Worm (Caenorhabditis elegans) whole organism, midembryonic: ENCODE results near the gene crn-6.

ENCODE experiments used
- T22C8.4 ChIP-seq: fragments of 200-800 bp; sonication (Bioruptor generic); IDR thresholded peaks from 2 replicates; pipeline ENCODE4 v1.3.6; 2022; ENCODE audit warnings: missing genetic modification characterization, missing compliant biosample characterization
- cog-1 ChIP-seq: sonication (generic microtip); optimal IDR thresholded peaks from 2 replicates; lab custom pipeline; 2016; ENCODE audit warnings: missing genetic modification characterization, missing compliant biosample characterization
- flt-1 ChIP-seq: fragments of 200-800 bp; sonication (Bioruptor generic); IDR thresholded peaks from 2 replicates; pipeline ENCODE4 v1.3.6; 2022; ENCODE audit warnings: missing genetic modification characterization, missing compliant biosample characterization
- klf-2 ChIP-seq: fragments of 200-800 bp; sonication (Bioruptor generic); conservative IDR thresholded peaks from 2 replicates; pipeline ENCODE4 v1.3.6; 2022; ENCODE audit warnings: missing genetic modification reagents, missing genetic modification characterization, missing compliant biosample characterization
- med-1 ChIP-seq: sonication (generic microtip); optimal IDR thresholded peaks from 2 replicates; lab custom pipeline; 2017; ENCODE audit warnings: missing genetic modification characterization, mild to moderate bottlenecking, missing compliant biosample characterization, antibody characterized with exemption, missing genetic modification reagents; ENCODE audit not compliant: insufficient read depth
- ref-1 ChIP-seq: fragments of 200-800 bp; sonication (Bioruptor generic); conservative IDR thresholded peaks from 2 replicates; pipeline ENCODE4 v1.3.6; 2022; ENCODE audit warnings: missing genetic modification reagents, missing genetic modification characterization, missing compliant biosample characterization
- tab-1 ChIP-seq: fragments of 200-800 bp; sonication (Bioruptor generic); IDR thresholded peaks from 2 replicates; pipeline ENCODE4 v1.3.6; 2022; ENCODE audit warnings: missing genetic modification characterization, missing compliant biosample characterization
- ztf-23 ChIP-seq: fragments of 200-800 bp; sonication (Bioruptor generic); IDR thresholded peaks from 2 replicates; pipeline ENCODE4 v1.3.6; 2022; ENCODE audit warnings: missing genetic modification reagents, missing genetic modification characterization, missing compliant biosample characterization
- ztf-29 ChIP-seq: fragments of 200-800 bp; sonication (Bioruptor generic); IDR thresholded peaks from 2 replicates; pipeline ENCODE4 v1.3.6; 2022; ENCODE audit warnings: missing genetic modification reagents, missing genetic modification characterization, missing compliant biosample characterization

crn-6 gene

ce11 chrIII:9329790-9330366 lies 37.2 kb upstream of the crn-6 start, which contains the start of gene ttr-5:
ttr-5 (plus strand) TSS chrIII:9330316.
- TF ChIP-seq cog-1 (tag; lab: Kevin White, UChicago) = no peak
- no peak for TF ChIP-seq ztf-29 (GFP tag; lab: Robert Waterston, UW)
- TF ChIP-seq ref-1 (GFP tag; lab: Robert Waterston, UW) = no peak

DNA sequence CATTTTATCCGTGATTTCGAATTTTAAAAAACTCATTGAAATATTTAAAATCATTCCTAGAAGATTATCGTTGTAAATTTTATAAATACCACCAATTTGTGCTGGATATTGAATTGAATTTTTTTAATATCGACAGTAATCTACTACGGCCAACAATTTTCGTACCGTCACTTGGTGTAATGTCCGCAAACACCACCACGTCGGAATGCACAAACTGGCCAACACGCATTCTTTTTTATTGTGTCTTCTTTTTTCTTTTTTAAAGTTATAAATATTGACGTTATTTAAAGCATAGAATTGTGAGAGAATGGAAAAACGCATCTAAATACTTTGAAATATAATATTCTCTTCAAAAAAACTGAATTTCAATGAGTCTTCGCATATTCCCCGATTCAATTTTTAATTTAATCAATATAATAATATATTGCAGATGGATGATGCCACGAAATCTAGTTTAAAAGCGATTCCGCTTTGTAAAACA lies 35.9 kb upstream of the crn-6 start, which contains the start of gene ufc-1:
ufc-1 (plus strand) TSS at position 431 of the 481 bp plus-strand sequence.
- TF ChIP-seq med-1 (GFP tag; lab: Kevin White, UChicago) = no peak
- no peak for TF ChIP-seq ref-1 (GFP tag; lab: Robert Waterston, UW)
- no peak for TF ChIP-seq ztf-23 (GFP tag; lab: Robert Waterston, UW)
- TF ChIP-seq T22C8.4 (GFP tag; lab: Robert Waterston, UW) = no peak
- TF ChIP-seq ztf-29 (GFP tag; lab: Robert Waterston, UW) = no peak
- TF ChIP-seq cog-1 (tag; lab: Kevin White, UChicago) = no peak
- TF ChIP-seq flt-1 (GFP tag; lab: Robert Waterston, UW) = no peak
- no peak for TF ChIP-seq klf-2 (GFP tag; lab: Robert Waterston, UW)
- TF ChIP-seq tab-1 (GFP tag; lab: Robert Waterston, UW) = no peak

- TF ChIP-seq med-1 (GFP tag; lab: Kevin White, UChicago) = no peak
- no peak for TF ChIP-seq flt-1 (GFP tag; lab: Robert Waterston, UW)
- no peak for TF ChIP-seq ztf-29 (GFP tag; lab: Robert Waterston, UW)
- TF ChIP-seq ztf-23 (GFP tag; lab: Robert Waterston, UW) = no peak
- TF ChIP-seq klf-2 (GFP tag; lab: Robert Waterston, UW) = no peak
- no peak for TF ChIP-seq T22C8.4 (GFP tag; lab: Robert Waterston, UW)
Measured at ce11 chrIII:9334174-9334573, 32.9 kb upstream of the crn-6 start, which contains the start of gene elo-4. elo-4 (minus strand) TSS chrIII:9334274.

- TF ChIP-seq flt-1 (GFP tag; lab: Robert Waterston, UW) = no peak
- no peak for TF ChIP-seq klf-2 (GFP tag; lab: Robert Waterston, UW)
- TF ChIP-seq T22C8.4 (GFP tag; lab: Robert Waterston, UW) = no peak
- TF ChIP-seq ztf-23 (GFP tag; lab: Robert Waterston, UW) = no peak
- no peak for TF ChIP-seq ref-1 (GFP tag; lab: Robert Waterston, UW)
- no peak for TF ChIP-seq ztf-29 (GFP tag; lab: Robert Waterston, UW)
Measured at ce11 chrIII:9335076-9335475, 32.0 kb upstream of the crn-6 start.

ce11 chrIII:9336807-9337206 lies 30.3 kb upstream of the crn-6 start:
- TF ChIP-seq klf-2 (GFP tag; lab: Robert Waterston, UW) (no peak), ztf-29 (GFP tag; lab: Robert Waterston, UW) (no peak), cog-1 (tag; lab: Kevin White, UChicago) (no peak), ztf-23 (GFP tag; lab: Robert Waterston, UW) (no peak), tab-1 (GFP tag; lab: Robert Waterston, UW) (no peak), ref-1 (GFP tag; lab: Robert Waterston, UW) (no peak), flt-1 (GFP tag; lab: Robert Waterston, UW) (no peak), T22C8.4 (GFP tag; lab: Robert Waterston, UW) (no peak), med-1 (GFP tag; lab: Kevin White, UChicago) (no peak)

- no peak for TF ChIP-seq ref-1 (GFP tag; lab: Robert Waterston, UW)
- no peak for TF ChIP-seq med-1 (GFP tag; lab: Kevin White, UChicago)
- TF ChIP-seq tab-1 (GFP tag; lab: Robert Waterston, UW) = no peak
- TF ChIP-seq ztf-23 (GFP tag; lab: Robert Waterston, UW) = no peak
- TF ChIP-seq T22C8.4 (GFP tag; lab: Robert Waterston, UW) = no peak
- TF ChIP-seq ztf-29 (GFP tag; lab: Robert Waterston, UW) = no peak
- TF ChIP-seq cog-1 (tag; lab: Kevin White, UChicago) = no peak
- no peak for TF ChIP-seq flt-1 (GFP tag; lab: Robert Waterston, UW)
- no peak for TF ChIP-seq klf-2 (GFP tag; lab: Robert Waterston, UW)
Measured at ce11 chrIII:9337968-9338367, 29.1 kb upstream of the crn-6 start.

ce11 chrIII:9340025-9340424 lies 27.0 kb upstream of the crn-6 start:
- TF ChIP-seq med-1 (GFP tag; lab: Kevin White, UChicago) = no peak
- TF ChIP-seq flt-1 (GFP tag; lab: Robert Waterston, UW) = no peak

- no peak for TF ChIP-seq klf-2 (GFP tag; lab: Robert Waterston, UW)
- no peak for TF ChIP-seq ref-1 (GFP tag; lab: Robert Waterston, UW)
- TF ChIP-seq cog-1 (tag; lab: Kevin White, UChicago) = no peak
Measured at ce11 chrIII:9344347-9344746, 22.7 kb upstream of the crn-6 start, which contains the start of gene emb-9. emb-9 (minus strand) TSS chrIII:9344447.

- no peak for TF ChIP-seq T22C8.4 (GFP tag; lab: Robert Waterston, UW)
- TF ChIP-seq med-1 (GFP tag; lab: Kevin White, UChicago) = no peak
- no peak for TF ChIP-seq klf-2 (GFP tag; lab: Robert Waterston, UW)
- TF ChIP-seq cog-1 (tag; lab: Kevin White, UChicago) = no peak
- no peak for TF ChIP-seq ztf-29 (GFP tag; lab: Robert Waterston, UW)
- TF ChIP-seq flt-1 (GFP tag; lab: Robert Waterston, UW) = no peak
Measured at ce11 chrIII:9346114-9346513, 21.0 kb upstream of the crn-6 start.

DNA sequence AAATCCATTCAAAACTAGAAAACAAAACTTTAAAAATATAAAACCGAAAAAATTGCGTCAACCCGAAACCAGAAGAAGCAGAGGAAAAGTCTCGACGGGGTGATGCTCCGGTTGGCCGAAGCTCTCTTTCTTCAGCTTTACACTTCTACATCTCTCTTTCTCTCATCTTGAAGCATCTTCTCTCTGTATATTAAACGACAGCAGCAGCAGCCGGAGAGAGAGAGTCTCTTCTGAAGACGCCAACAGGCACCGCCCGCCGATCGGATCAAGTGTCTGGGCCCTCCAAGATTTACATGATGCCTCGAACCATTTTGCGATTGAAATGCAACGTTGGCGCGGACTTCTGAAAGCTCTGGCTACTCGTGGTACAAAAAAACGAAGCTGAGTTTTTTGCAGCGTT lies 20.3 kb upstream of the crn-6 start:
- TF ChIP-seq flt-1 (GFP tag; lab: Robert Waterston, UW) (no peak), tab-1 (GFP tag; lab: Robert Waterston, UW) (no peak), ref-1 (GFP tag; lab: Robert Waterston, UW) (no peak), ztf-23 (GFP tag; lab: Robert Waterston, UW) (0 out of 2 replicates have a peak, but pooled peaks have one; percentile 14), med-1 (GFP tag; lab: Kevin White, UChicago) (no peak), cog-1 (tag; lab: Kevin White, UChicago) (no peak), T22C8.4 (GFP tag; lab: Robert Waterston, UW) (no peak)
